Fruit fly (Drosophila melanogaster) whole organism, prepupa: Measurements from ENCODE around the gene CG13731.
A peak's percentile ranks its signal among the peaks of the same experiment; 100 is the strongest.

Experiments
- Blimp-1 ChIP-seq: fragments of 200-800 bp; sonication (Bioruptor generic); optimal IDR thresholded peaks from 3 replicates; lab custom pipeline; 2017; ENCODE audit warnings: missing biosample characterization, missing genetic modification characterization, mild to moderate bottlenecking, moderate library complexity, missing genetic modification reagents
- CG10631 ChIP-seq: fragments of 200-800 bp; sonication (Bioruptor generic); optimal IDR thresholded peaks from 2 replicates; lab custom pipeline; 2016; ENCODE audit warnings: missing biosample characterization, missing genetic modification characterization
- CG10669 ChIP-seq: fragments of 200-800 bp; sonication (Bioruptor generic); optimal IDR thresholded peaks from 3 replicates; lab custom pipeline; 2018; ENCODE audit warnings: missing biosample characterization, mild to moderate bottlenecking, missing genetic modification characterization, moderate library complexity
- CG11762 ChIP-seq: fragments of 200-800 bp; sonication (Bioruptor generic); optimal IDR thresholded peaks from 3 replicates; lab custom pipeline; 2016; ENCODE audit warnings: missing biosample characterization, missing genetic modification characterization; ENCODE audit not compliant: insufficient read depth
- CG11902 ChIP-seq: fragments of 200-800 bp; sonication (Bioruptor generic); optimal IDR thresholded peaks from 3 replicates; lab custom pipeline; 2016; ENCODE audit warnings: missing biosample characterization, missing genetic modification characterization
- CG15336 ChIP-seq: fragments of 200-800 bp; sonication (Bioruptor generic); IDR thresholded peaks from 2 replicates; pipeline ENCODE4 v1.3.6; 2022; ENCODE audit warnings: missing biosample characterization, missing genetic modification characterization
- CG1621 ChIP-seq: fragments of 200-800 bp; sonication (Bioruptor generic); optimal IDR thresholded peaks from 3 replicates; lab custom pipeline; 2018; ENCODE audit warnings: missing biosample characterization, mild to moderate bottlenecking, missing genetic modification characterization
- CG16779 ChIP-seq: fragments of 200-800 bp; sonication (Bioruptor generic); optimal IDR thresholded peaks from 3 replicates; lab custom pipeline; 2017; ENCODE audit warnings: missing biosample characterization, mild to moderate bottlenecking, missing genetic modification characterization
- CG34406 ChIP-seq: fragments of 200-800 bp; sonication (Bioruptor generic); optimal IDR thresholded peaks from 3 replicates; lab custom pipeline; 2016; ENCODE audit warnings: missing biosample characterization, missing genetic modification characterization
- CG3919 ChIP-seq: fragments of 200-800 bp; sonication (Bioruptor generic); optimal IDR thresholded peaks from 3 replicates; lab custom pipeline; 2016; ENCODE audit warnings: missing biosample characterization, missing genetic modification characterization
- CG4318 ChIP-seq: fragments of 200-800 bp; sonication (Bioruptor generic); optimal IDR thresholded peaks from 3 replicates; lab custom pipeline; 2017; ENCODE audit warnings: missing biosample characterization, mild to moderate bottlenecking, missing genetic modification characterization
- CG6792 ChIP-seq: fragments of 200-800 bp; sonication (Bioruptor generic); optimal IDR thresholded peaks from 3 replicates; lab custom pipeline; 2016; ENCODE audit warnings: missing biosample characterization, missing genetic modification characterization
- CG6808 ChIP-seq: fragments of 200-800 bp; sonication (Bioruptor generic); optimal IDR thresholded peaks from 3 replicates; lab custom pipeline; 2017; ENCODE audit warnings: missing biosample characterization, missing genetic modification characterization, mild to moderate bottlenecking, moderate library complexity, missing genetic modification reagents
- CG7368 ChIP-seq: fragments of 200-800 bp; sonication (Bioruptor generic); optimal IDR thresholded peaks from 3 replicates; lab custom pipeline; 2016; ENCODE audit warnings: missing biosample characterization, missing genetic modification characterization
- CG8119 ChIP-seq: fragments of 200-800 bp; sonication (Bioruptor generic); IDR thresholded peaks from 3 replicates; pipeline ENCODE4 v1.3.6; 2022; ENCODE audit warnings: missing biosample characterization, missing genetic modification characterization
- CG8632 ChIP-seq: fragments of 200-800 bp; sonication (Bioruptor generic); optimal IDR thresholded peaks from 3 replicates; lab custom pipeline; 2016; ENCODE audit warnings: missing biosample characterization, missing genetic modification characterization
- Eip78C ChIP-seq: fragments of 200-800 bp; sonication (Bioruptor generic); peaks from one replicate; lab custom pipeline; 2016; ENCODE audit warnings: missing biosample characterization, missing genetic modification characterization
- Ets21C ChIP-seq: fragments of 200-800 bp; sonication (Bioruptor generic); optimal IDR thresholded peaks from 3 replicates; lab custom pipeline; 2016; ENCODE audit warnings: missing biosample characterization, missing genetic modification characterization
- Hr38 ChIP-seq: sonication (Bioruptor generic); optimal IDR thresholded peaks from 2 replicates; lab custom pipeline; 2016; ENCODE audit warnings: missing biosample characterization, missing genetic modification characterization
- Met ChIP-seq: fragments of 200-800 bp; sonication (Bioruptor generic); optimal IDR thresholded peaks from 3 replicates; lab custom pipeline; 2016; ENCODE audit warnings: missing biosample characterization, missing genetic modification characterization
- OdsH ChIP-seq: fragments of 200-800 bp; sonication (Bioruptor generic); optimal IDR thresholded peaks from 3 replicates; lab custom pipeline; 2016; ENCODE audit warnings: missing biosample characterization, missing genetic modification characterization
- Sox14 ChIP-seq: fragments of 200-800 bp; sonication (Bioruptor generic); optimal IDR thresholded peaks from 3 replicates; lab custom pipeline; 2016; ENCODE audit warnings: missing biosample characterization, missing genetic modification characterization
- Sox15 ChIP-seq: fragments of 200-800 bp; sonication (Bioruptor generic); optimal IDR thresholded peaks from 3 replicates; lab custom pipeline; 2016; ENCODE audit warnings: missing biosample characterization, missing genetic modification characterization
- achi ChIP-seq: fragments of 200-800 bp; sonication (Bioruptor generic); optimal IDR thresholded peaks from 3 replicates; lab custom pipeline; 2016; ENCODE audit warnings: missing biosample characterization, missing genetic modification characterization
- cyc ChIP-seq: fragments of 200-800 bp; sonication (Bioruptor generic); optimal IDR thresholded peaks from 3 replicates; lab custom pipeline; 2016; ENCODE audit warnings: missing biosample characterization, missing genetic modification characterization
- dac ChIP-seq: fragments of 200-800 bp; sonication (Bioruptor generic); optimal IDR thresholded peaks from 2 replicates; lab custom pipeline; 2017; ENCODE audit warnings: missing biosample characterization, mild to moderate bottlenecking, missing genetic modification characterization
- eg ChIP-seq: fragments of 200-800 bp; sonication (Bioruptor generic); IDR thresholded peaks from 3 replicates; pipeline ENCODE4 v1.3.6; 2022; ENCODE audit warnings: missing biosample characterization, missing genetic modification characterization
- lz ChIP-seq: fragments of 200-800 bp; sonication (Bioruptor generic); optimal IDR thresholded peaks from 3 replicates; lab custom pipeline; 2016; ENCODE audit warnings: missing biosample characterization, missing genetic modification characterization
- net ChIP-seq: fragments of 200-800 bp; sonication (Bioruptor generic); optimal IDR thresholded peaks from 3 replicates; lab custom pipeline; 2016; ENCODE audit warnings: missing biosample characterization, missing genetic modification characterization
- pdm3 ChIP-seq: fragments of 200-800 bp; sonication (Bioruptor generic); optimal IDR thresholded peaks from 3 replicates; lab custom pipeline; 2016; ENCODE audit warnings: missing biosample characterization, missing genetic modification characterization
- spab ChIP-seq: fragments of 200-800 bp; sonication (Bioruptor generic); optimal IDR thresholded peaks from 2 replicates; lab custom pipeline; 2017; ENCODE audit warnings: missing biosample characterization, mild to moderate bottlenecking, missing genetic modification characterization, missing genetic modification reagents
- ss ChIP-seq, 2 experiments: fragments of 200-800 bp; sonication (Bioruptor generic); optimal IDR thresholded peaks; 2 replicates in 1 of 2; 3 replicates in 1 of 2; lab custom pipeline; 2017 to 2018; ENCODE audit warnings: mild to moderate bottlenecking in 2 of 2, missing biosample characterization in 2 of 2, missing genetic modification characterization in 2 of 2, moderate library complexity in 1 of 2
- svp ChIP-seq: fragments of 200-800 bp; sonication (Bioruptor generic); peaks from one replicate; lab custom pipeline; 2016; ENCODE audit warnings: missing biosample characterization, missing genetic modification characterization
- topi ChIP-seq: fragments of 200-800 bp; sonication (Bioruptor generic); optimal IDR thresholded peaks from 3 replicates; lab custom pipeline; 2016; ENCODE audit warnings: missing biosample characterization, missing genetic modification characterization
- vri ChIP-seq: fragments of 200-800 bp; sonication (Bioruptor generic); optimal IDR thresholded peaks from 3 replicates; lab custom pipeline; 2016; ENCODE audit warnings: missing biosample characterization, mild to moderate bottlenecking, missing genetic modification characterization

Gene CG13731

dm6 chr3L:17415967-17416749 lies 27.4 kb upstream of the CG13731 start (continued):
- TF ChIP-seq net (GFP tag; lab: Kevin White, UChicago) (peak; percentile 76), dac (GFP tag; lab: Kevin White, UChicago) (no peak), CG15336 (GFP tag; lab: Robert Waterston, UW) (no peak), CG6808 (GFP tag; lab: Kevin White, UChicago) (peak; percentile 85), OdsH (GFP tag; lab: Kevin White, UChicago) (peak; percentile 76), CG3919 (GFP tag; lab: Kevin White, UChicago) (peak; percentile 78), cyc (peak; percentile 23), CG11902 (GFP tag; lab: Kevin White, UChicago) (peak; percentile 47), Met (peak; percentile 49), Sox15 (GFP tag; lab: Kevin White, UChicago) (peak; percentile 70), lz (GFP tag; lab: Kevin White, UChicago) (peak; percentile 40), eg (GFP tag; lab: Robert Waterston, UW) (no peak), achi (GFP tag; lab: Kevin White, UChicago) (peak; percentile 64), topi (GFP tag; lab: Kevin White, UChicago) (peak; percentile 63), Blimp-1 (GFP tag; lab: Kevin White, UChicago) (no peak), pdm3 (GFP tag; lab: Kevin White, UChicago) (peak; percentile 75), CG8119 (no peak; the same call in 2 of the 3 replicates), CG6792 (GFP tag; lab: Kevin White, UChicago) (peak; percentile 61), CG10669 (GFP tag; lab: Kevin White, UChicago) (peak; percentile 91), CG7368 (GFP tag; lab: Kevin White, UChicago) (peak; percentile 70), spab (peak; percentile 86), Hr38 (GFP tag; lab: Kevin White, UChicago) (no peak), CG11762 (GFP tag; lab: Kevin White, UChicago) (peak; percentile 61)

dm6 chr3L:17412146-17412545 lies 23.4 kb upstream of the CG13731 start:
- TF ChIP-seq CG8119 (no peak), CG1621 (peak; percentile 0)

dm6 chr3L:17411273-17411672 lies 22.5 kb upstream of the CG13731 start:
- TF ChIP-seq lz (GFP tag; lab: Kevin White, UChicago) (no peak), svp (peak; percentile 24), vri (GFP tag; lab: Kevin White, UChicago) (peak; percentile 44)

- TF ChIP-seq CG8632 (GFP tag; lab: Kevin White, UChicago) (no peak), CG10631 (GFP tag; lab: Kevin White, UChicago) (no peak), CG34406 (GFP tag; lab: Kevin White, UChicago) (no peak), CG16779 (no peak), Ets21C (GFP tag; lab: Kevin White, UChicago) (no peak), Eip78C (GFP tag; lab: Kevin White, UChicago) (no peak), CG4318 (GFP tag; lab: Kevin White, UChicago) (no peak), Hr38 (GFP tag; lab: Kevin White, UChicago) (no peak), Sox14 (GFP tag; lab: Kevin White, UChicago) (no peak), Met (no peak), CG6808 (GFP tag; lab: Kevin White, UChicago) (no peak), CG8119 (no peak), ss (GFP tag; optimal IDR thresholded peaks at IDR 0.05; lab: Kevin White, UChicago) (no peak)
These were observed 18.8 kb upstream of the CG13731 start for dm6 chr3L:17407480-17408093.
